Worm (Caenorhabditis elegans): Measurements from ENCODE around the gene pgp-14.

pgp-14 gene

ce11 chrX:12749530-12750240, at the start of gene pgp-14:
pgp-14 (minus strand) TSS chrX:12749580.
- TF ChIP-seq zag-1 (tag; optimal IDR thresholded peaks at IDR 0.05) (no peak), F13H6.1 (tag; optimal IDR thresholded peaks at IDR 0.05) (peak; percentile 63), nhr-129 (tag; optimal IDR thresholded peaks at IDR 0.05) (peak; percentile 22)

- TF ChIP-seq nhr-129 (tag; optimal IDR thresholded peaks at IDR 0.05), result peak; percentile 5
- peak; percentile 15 for TF ChIP-seq F13H6.1 (tag; optimal IDR thresholded peaks at IDR 0.05)
- TF ChIP-seq snpc-4 (tag; optimal IDR thresholded peaks at IDR 0.05), result no peak
Observed at ce11 chrX:12793796-12794195, 44.4 kb upstream of the pgp-14 start, which contains the start of gene abf-6. abf-6 (plus strand) TSS chrX:12794118.

DNA sequence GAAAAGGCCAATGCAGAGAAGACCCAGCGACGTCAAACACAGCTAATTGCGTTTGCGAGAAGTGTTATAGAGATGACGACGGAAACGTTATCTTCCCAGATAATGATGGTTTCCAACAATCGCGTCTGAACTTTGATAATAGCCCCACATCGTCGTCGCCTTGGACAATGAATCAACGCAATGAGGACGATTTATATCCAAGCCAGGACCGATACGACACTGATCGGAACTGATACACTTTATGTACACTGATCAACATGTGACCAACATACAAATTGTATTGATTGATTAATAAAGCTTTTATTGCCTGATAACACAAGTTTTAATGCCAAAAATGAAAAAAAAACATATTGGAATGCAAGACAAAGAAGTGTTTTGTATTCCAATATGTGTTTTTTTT, 43.7 kb upstream of the pgp-14 start:
- TF ChIP-seq lin-13 (GFP tag; optimal IDR thresholded peaks at IDR 0.05), result no peak
- TF ChIP-seq ceh-16 (tag; optimal IDR thresholded peaks at IDR 0.05), result no peak
- no peak for TF ChIP-seq ztf-4 (tag; optimal IDR thresholded peaks at IDR 0.05)
- TF ChIP-seq Y55F3AM.14 (GFP tag; optimal IDR thresholded peaks at IDR 0.05), result no peak
- peak; percentile 50 for TF ChIP-seq nhr-21 (tag; optimal IDR thresholded peaks at IDR 0.05)
- no peak for TF ChIP-seq nhr-10 (tag; optimal IDR thresholded peaks at IDR 0.05)
- TF ChIP-seq egl-27 (tag; optimal IDR thresholded peaks at IDR 0.05), result no peak
- no peak for TF ChIP-seq mdl-1 (tag; optimal IDR thresholded peaks at IDR 0.05)
- no peak for TF ChIP-seq C34F6.9 (tag; optimal IDR thresholded peaks at IDR 0.05)
- TF ChIP-seq sma-3 (GFP tag; optimal IDR thresholded peaks at IDR 0.05), result peak; percentile 23
- no peak for TF ChIP-seq ztf-1 (GFP tag; conservative IDR thresholded peaks at IDR 0.05)
- TF ChIP-seq blmp-1 (tag; optimal IDR thresholded peaks at IDR 0.05; ENCODE audit: insufficient read depth), result no peak

DNA sequence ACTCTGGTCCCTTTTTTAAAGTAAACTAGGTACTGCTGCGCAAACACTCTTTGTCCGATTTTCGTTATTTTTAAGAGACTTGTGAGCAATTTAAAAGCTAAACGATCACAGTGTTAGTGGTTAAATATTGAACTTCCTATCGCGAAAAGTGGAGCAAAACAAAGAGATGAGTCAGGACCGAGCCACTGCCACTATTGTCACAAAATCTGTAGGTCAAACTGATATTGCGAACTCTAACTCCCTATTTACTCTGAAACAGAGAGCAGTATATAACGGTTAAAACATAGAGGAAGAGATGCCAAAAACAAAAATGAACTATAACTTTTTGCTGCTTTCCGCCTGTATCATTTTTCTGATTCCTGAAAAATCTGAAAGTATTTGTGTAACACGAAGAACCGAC, 43.2 kb upstream of the pgp-14 start, which contains the start of gene abf-5:
abf-5 (plus strand) TSS at position 301 of the 400 bp plus-strand sequence.
- TF ChIP-seq nhr-129 (tag; optimal IDR thresholded peaks at IDR 0.05) (no peak), mbf-1 (tag; optimal IDR thresholded peaks at IDR 0.05) (no peak), skn-1 (tag; optimal IDR thresholded peaks at IDR 0.05) (no peak), R02D3.7 (tag; optimal IDR thresholded peaks at IDR 0.05) (no peak), ceh-82 (tag; optimal IDR thresholded peaks at IDR 0.05) (no peak), dmd-4 (tag; optimal IDR thresholded peaks at IDR 0.05) (no peak), nhr-23 (tag; optimal IDR thresholded peaks at IDR 0.05) (no peak), nhr-10 (tag; optimal IDR thresholded peaks at IDR 0.05) (no peak), blmp-1 (tag; optimal IDR thresholded peaks at IDR 0.05; ENCODE audit: insufficient read depth) (no peak), elt-1 (tag; optimal IDR thresholded peaks at IDR 0.05) (no peak), ztf-1 (GFP tag; conservative IDR thresholded peaks at IDR 0.05) (no peak), ceh-16 (tag; optimal IDR thresholded peaks at IDR 0.05) (no peak), peb-1 (tag; optimal IDR thresholded peaks at IDR 0.05) (no peak)

DNA sequence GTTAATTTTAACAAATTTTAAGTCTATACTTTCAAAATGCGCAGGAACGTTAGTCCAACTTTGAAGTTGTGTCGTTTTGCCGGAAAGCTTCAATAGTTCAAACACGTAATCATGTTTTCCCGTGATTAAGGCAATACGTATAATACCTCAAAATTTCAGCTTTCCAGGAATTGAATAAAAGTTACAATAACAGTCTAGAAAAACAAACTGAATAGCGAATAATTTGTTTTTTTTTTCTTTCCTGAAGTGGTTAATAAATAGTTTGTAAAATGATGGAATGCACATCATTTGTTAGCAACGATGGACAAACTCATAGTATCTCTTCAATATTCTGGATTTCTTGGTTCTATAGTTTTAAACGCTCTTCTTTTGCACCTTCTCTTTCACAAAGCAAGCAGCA, 40.7 kb upstream of the pgp-14 start, which contains the start of gene str-123:
str-123 (plus strand) TSS at position 301 of the 400 bp plus-strand sequence.
- TF ChIP-seq unc-55 (GFP tag; optimal IDR thresholded peaks at IDR 0.05), result no peak
- no peak for TF ChIP-seq nhr-12 (tag; optimal IDR thresholded peaks at IDR 0.05)
- no peak for TF ChIP-seq nhr-129 (tag; optimal IDR thresholded peaks at IDR 0.05)
- no peak for TF ChIP-seq ztf-4 (tag; optimal IDR thresholded peaks at IDR 0.05)

DNA sequence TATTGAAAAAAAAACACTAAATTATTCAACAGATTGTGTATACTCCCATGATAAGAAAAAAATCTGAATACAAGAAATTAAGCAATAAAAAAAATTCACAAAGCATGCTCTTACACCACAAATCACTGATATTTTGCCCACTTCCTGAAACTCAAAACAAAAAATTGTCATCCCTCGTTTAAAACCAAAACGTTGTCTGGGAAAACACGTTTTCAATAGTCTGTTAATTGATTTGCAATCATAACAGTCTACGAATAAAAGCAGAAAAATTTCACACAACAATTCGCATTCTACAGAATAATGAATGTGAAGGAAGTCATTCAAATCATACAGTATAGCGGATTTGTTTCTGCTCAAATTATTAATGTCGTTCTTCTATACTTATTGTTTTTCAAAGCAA, 38.2 kb upstream of the pgp-14 start, which contains the start of gene str-124:
str-124 (plus strand) TSS at position 301 of the 400 bp plus-strand sequence.
- no peak for TF ChIP-seq peb-1 (tag; optimal IDR thresholded peaks at IDR 0.05)
- no peak for TF ChIP-seq sem-4 (tag; optimal IDR thresholded peaks at IDR 0.05)
- TF ChIP-seq nhr-10 (tag; optimal IDR thresholded peaks at IDR 0.05), result no peak
- TF ChIP-seq unc-39 (tag; optimal IDR thresholded peaks at IDR 0.05), result no peak
- TF ChIP-seq snpc-4 (tag; optimal IDR thresholded peaks at IDR 0.05), result no peak
- no peak for TF ChIP-seq blmp-1 (tag; optimal IDR thresholded peaks at IDR 0.05; ENCODE audit: insufficient read depth)
- TF ChIP-seq elt-1 (tag; optimal IDR thresholded peaks at IDR 0.05), result no peak
- TF ChIP-seq C34F6.9 (tag; optimal IDR thresholded peaks at IDR 0.05), result no peak
- no peak for TF ChIP-seq lin-39 (tag; optimal IDR thresholded peaks at IDR 0.05)
- TF ChIP-seq ama-1 (optimal IDR thresholded peaks at IDR 0.05), result no peak
- TF ChIP-seq fos-1 (tag; optimal IDR thresholded peaks at IDR 0.05), result no peak
- TF ChIP-seq nhr-77 (tag; optimal IDR thresholded peaks at IDR 0.05), result no peak
- no peak for TF ChIP-seq ztf-1 (GFP tag; conservative IDR thresholded peaks at IDR 0.05)
- no peak for TF ChIP-seq Y55F3AM.14 (GFP tag; optimal IDR thresholded peaks at IDR 0.05)
- TF ChIP-seq elt-3 (tag; optimal IDR thresholded peaks at IDR 0.05), result no peak
- no peak for TF ChIP-seq nhr-21 (tag; optimal IDR thresholded peaks at IDR 0.05)
- no peak for TF ChIP-seq nhr-237 (tag; optimal IDR thresholded peaks at IDR 0.05)
- no peak for TF ChIP-seq nhr-23 (tag; optimal IDR thresholded peaks at IDR 0.05)
- no peak for TF ChIP-seq nhr-12 (tag; optimal IDR thresholded peaks at IDR 0.05)
- no peak for TF ChIP-seq nhr-11 (tag; optimal IDR thresholded peaks at IDR 0.05)
